Worm (Caenorhabditis elegans) whole organism, L4/young adult: ENCODE data around the gene rbc-1.

Experiments used
- W03F9.2 ChIP-seq: fragments of 150-350 bp; optimal IDR thresholded peaks from 2 replicates; lab custom pipeline; 2014; ENCODE audit warnings: missing biosample characterization, missing genetic modification characterization
- dao-5 ChIP-seq: sonication (generic microtip); optimal IDR thresholded peaks from 2 replicates; lab custom pipeline; 2016; ENCODE audit warnings: missing genotype, missing genetic modification characterization, moderate library complexity, missing compliant biosample characterization
- him-1 ChIP-seq: sonication (generic microtip); optimal IDR thresholded peaks from 2 replicates; lab custom pipeline; 2016; ENCODE audit warnings: missing genotype, missing genetic modification reagents, missing genetic modification characterization, missing compliant biosample characterization

DNA sequence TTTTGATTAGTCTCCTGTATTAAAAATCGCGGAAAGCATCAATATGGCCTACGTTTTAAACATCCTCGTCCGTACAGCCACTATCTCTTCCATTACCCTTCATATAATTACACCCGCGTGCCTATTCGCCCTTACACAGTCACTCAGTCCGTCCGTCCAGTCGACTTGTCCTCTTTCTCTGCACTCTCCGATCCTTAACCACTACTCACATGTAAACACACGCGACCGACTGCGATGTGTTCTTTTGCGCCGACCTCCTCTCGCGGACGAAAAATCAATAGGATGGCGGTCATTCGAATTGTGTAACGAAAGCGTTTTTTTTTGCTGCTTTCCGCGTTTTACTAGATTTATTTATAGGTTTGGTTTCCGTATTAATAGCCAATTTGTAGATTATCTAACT, 8.5 kb upstream of the rbc-1 start, which contains the start of gene eor-2:
- TF ChIP-seq him-1 (tag; lab: Kevin White, UChicago) = peak; percentile 23
- TF ChIP-seq W03F9.2 (tag; lab: Kevin White, UChicago) = no peak
- TF ChIP-seq dao-5 (tag; lab: Kevin White, UChicago) = no peak
